Worm (Caenorhabditis elegans): Measurements from ENCODE around the gene T12C9.7.

T12C9.7 gene

DNA sequence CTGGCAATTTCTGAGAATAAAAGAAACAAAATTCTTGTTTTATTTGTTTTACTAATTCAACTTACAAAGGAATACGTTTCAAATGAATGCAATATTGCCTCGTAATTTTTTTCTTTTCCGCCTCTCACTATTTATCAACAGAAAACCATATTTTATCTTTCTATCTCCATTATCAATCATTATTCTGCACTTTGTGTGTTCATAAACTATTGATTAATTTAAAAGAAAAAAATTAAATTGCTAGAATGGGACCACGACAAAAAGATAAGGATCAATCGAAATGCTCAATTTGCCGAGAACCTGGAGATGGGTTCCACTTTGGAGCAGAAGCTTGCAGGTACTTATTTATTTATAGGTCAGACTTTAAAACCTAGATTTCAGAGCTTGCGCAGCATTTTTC is 25.6 kb downstream of the T12C9.7 start, which contains the start of gene nhr-273:
TSS of gene nhr-273 (plus strand) at position 167 of the 400 bp plus-strand sequence.
- TF ChIP-seq fos-1 (tag; optimal IDR thresholded peaks at IDR 0.05) (peak; percentile 2), nhr-10 (tag; optimal IDR thresholded peaks at IDR 0.05) (no peak), sma-3 (GFP tag; optimal IDR thresholded peaks at IDR 0.05) (peak; percentile 7), crh-2 (tag; optimal IDR thresholded peaks at IDR 0.05) (peak; percentile 1)

DNA sequence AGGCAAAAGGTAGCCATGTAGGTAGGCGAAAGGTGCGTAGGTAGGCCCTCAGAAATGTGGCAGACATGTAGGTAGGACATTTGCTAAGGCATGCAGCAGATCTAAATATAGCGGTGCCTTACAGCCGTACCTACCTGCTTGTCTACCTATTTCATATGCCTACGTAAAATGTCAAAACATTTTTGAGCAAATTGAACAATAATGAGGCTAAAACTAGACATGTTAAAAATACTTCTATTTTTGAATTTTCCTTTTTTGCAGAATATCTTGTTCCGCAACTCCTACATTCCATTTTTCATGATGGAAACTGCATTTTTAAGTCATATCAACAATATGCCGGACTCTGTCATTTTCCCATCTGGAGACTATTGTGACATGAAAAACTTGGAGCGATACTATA is 26.5 kb downstream of the T12C9.7 start:
- TF ChIP-seq mdl-1 (tag; optimal IDR thresholded peaks at IDR 0.05) (no peak), unc-39 (tag; optimal IDR thresholded peaks at IDR 0.05) (no peak), elt-3 (tag; optimal IDR thresholded peaks at IDR 0.05) (no peak), aly-2 (tag; optimal IDR thresholded peaks at IDR 0.05) (no peak), blmp-1 (tag; optimal IDR thresholded peaks at IDR 0.05; ENCODE audit: insufficient read depth) (no peak), ztf-11 (tag; optimal IDR thresholded peaks at IDR 0.05) (no peak), mbf-1 (tag; optimal IDR thresholded peaks at IDR 0.05) (no peak), nhr-6 (tag; optimal IDR thresholded peaks at IDR 0.05) (no peak), nhr-12 (tag; optimal IDR thresholded peaks at IDR 0.05) (no peak), nhr-237 (tag; optimal IDR thresholded peaks at IDR 0.05) (no peak), fos-1 (tag; optimal IDR thresholded peaks at IDR 0.05) (no peak), unc-55 (GFP tag; optimal IDR thresholded peaks at IDR 0.05) (no peak), elt-1 (tag; optimal IDR thresholded peaks at IDR 0.05) (no peak), nhr-10 (tag; optimal IDR thresholded peaks at IDR 0.05) (no peak), skn-1 (tag; optimal IDR thresholded peaks at IDR 0.05) (no peak), ztf-4 (tag; optimal IDR thresholded peaks at IDR 0.05) (no peak), gmeb-1 (tag; optimal IDR thresholded peaks at IDR 0.05) (no peak), nhr-21 (tag; optimal IDR thresholded peaks at IDR 0.05) (no peak)

DNA sequence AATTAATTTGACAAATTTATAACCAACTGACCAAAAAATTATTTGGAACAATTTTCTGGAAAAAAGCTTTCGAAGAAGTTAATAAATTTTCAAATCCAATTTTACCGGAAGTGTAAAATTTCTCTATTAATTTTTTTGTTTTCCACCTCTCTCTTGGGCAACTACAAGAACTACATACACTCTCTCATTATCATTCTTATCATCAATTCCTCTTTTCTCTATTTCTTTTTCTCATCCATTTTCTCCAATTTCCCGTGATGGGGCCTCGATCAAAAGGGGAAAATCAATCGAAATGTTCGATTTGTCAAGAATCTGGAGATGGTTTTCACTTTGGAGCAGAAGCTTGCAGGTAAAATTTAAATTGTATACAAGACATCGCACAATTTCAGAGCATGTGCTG is 27.6 kb downstream of the T12C9.7 start, which contains the start of gene nhr-109:
TSS of gene nhr-109 (plus strand) at position 222 of the 400 bp plus-strand sequence.
- TF ChIP-seq ztf-1 (GFP tag; conservative IDR thresholded peaks at IDR 0.05) (no peak), alr-1 (tag; optimal IDR thresholded peaks at IDR 0.05) (no peak), ama-1 (optimal IDR thresholded peaks at IDR 0.05) (peak; percentile 3), mdl-1 (tag; optimal IDR thresholded peaks at IDR 0.05) (no peak), sma-9 (GFP tag; optimal IDR thresholded peaks at IDR 0.05) (no peak), sma-9 (tag; optimal IDR thresholded peaks at IDR 0.05) (no peak), lin-13 (GFP tag; optimal IDR thresholded peaks at IDR 0.05) (no peak), gmeb-1 (tag; optimal IDR thresholded peaks at IDR 0.05) (peak; percentile 12), nhr-12 (tag; optimal IDR thresholded peaks at IDR 0.05) (no peak), ZK546.5 (tag; optimal IDR thresholded peaks at IDR 0.05) (no peak), nhr-21 (tag; optimal IDR thresholded peaks at IDR 0.05) (no peak), nhr-23 (tag; optimal IDR thresholded peaks at IDR 0.05) (no peak), fos-1 (tag; optimal IDR thresholded peaks at IDR 0.05) (peak; percentile 42), elt-1 (tag; optimal IDR thresholded peaks at IDR 0.05) (no peak), zag-1 (tag; optimal IDR thresholded peaks at IDR 0.05) (no peak), nhr-10 (tag; optimal IDR thresholded peaks at IDR 0.05) (no peak), blmp-1 (tag; optimal IDR thresholded peaks at IDR 0.05; ENCODE audit: insufficient read depth) (no peak), lsy-2 (tag; optimal IDR thresholded peaks at IDR 0.05) (no peak), F13H6.1 (tag; optimal IDR thresholded peaks at IDR 0.05) (no peak), nhr-77 (tag; optimal IDR thresholded peaks at IDR 0.05) (no peak), nhr-11 (tag; optimal IDR thresholded peaks at IDR 0.05) (no peak), nhr-6 (tag; optimal IDR thresholded peaks at IDR 0.05) (no peak), peb-1 (tag; optimal IDR thresholded peaks at IDR 0.05) (no peak), nhr-129 (tag; optimal IDR thresholded peaks at IDR 0.05) (no peak)

DNA sequence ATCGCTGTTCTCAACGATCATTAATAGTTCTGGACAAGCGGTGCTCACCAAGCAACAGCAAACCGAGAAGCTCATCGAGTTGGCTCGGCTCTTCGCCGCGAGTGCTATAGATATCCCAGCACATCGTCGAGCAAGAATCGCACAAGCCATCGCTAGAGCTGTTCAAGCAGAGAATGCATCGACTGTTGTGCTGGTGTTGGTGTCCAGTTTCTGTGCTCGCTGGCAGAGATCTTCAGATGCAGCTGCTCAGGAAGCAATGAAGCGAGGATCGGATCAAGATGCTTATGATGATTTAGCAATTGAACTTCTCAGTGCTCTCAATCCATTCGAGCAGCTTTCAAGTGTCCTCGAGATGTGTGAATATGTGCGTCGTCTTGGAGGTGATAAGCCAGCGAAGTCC is 32.6 kb downstream of the T12C9.7 start:
- TF ChIP-seq snpc-4 (tag; optimal IDR thresholded peaks at IDR 0.05) (no peak), C34F6.9 (tag; optimal IDR thresholded peaks at IDR 0.05) (no peak), F13H6.1 (tag; optimal IDR thresholded peaks at IDR 0.05) (no peak), Y55F3AM.14 (GFP tag; optimal IDR thresholded peaks at IDR 0.05) (no peak), lin-13 (GFP tag; optimal IDR thresholded peaks at IDR 0.05) (no peak), dmd-4 (tag; optimal IDR thresholded peaks at IDR 0.05) (no peak), unc-55 (GFP tag; optimal IDR thresholded peaks at IDR 0.05) (no peak), nhr-237 (tag; optimal IDR thresholded peaks at IDR 0.05) (no peak), unc-39 (tag; optimal IDR thresholded peaks at IDR 0.05) (no peak), nhr-23 (tag; optimal IDR thresholded peaks at IDR 0.05) (no peak), nhr-11 (tag; optimal IDR thresholded peaks at IDR 0.05) (no peak), blmp-1 (tag; optimal IDR thresholded peaks at IDR 0.05; ENCODE audit: insufficient read depth) (no peak), mdl-1 (tag; optimal IDR thresholded peaks at IDR 0.05) (no peak), nhr-77 (tag; optimal IDR thresholded peaks at IDR 0.05) (no peak), ceh-16 (tag; optimal IDR thresholded peaks at IDR 0.05) (no peak), mbf-1 (tag; optimal IDR thresholded peaks at IDR 0.05) (no peak), nhr-21 (tag; optimal IDR thresholded peaks at IDR 0.05) (no peak)
